Worm (Caenorhabditis elegans): ENCODE results near the gene rpn-11.

DNA sequence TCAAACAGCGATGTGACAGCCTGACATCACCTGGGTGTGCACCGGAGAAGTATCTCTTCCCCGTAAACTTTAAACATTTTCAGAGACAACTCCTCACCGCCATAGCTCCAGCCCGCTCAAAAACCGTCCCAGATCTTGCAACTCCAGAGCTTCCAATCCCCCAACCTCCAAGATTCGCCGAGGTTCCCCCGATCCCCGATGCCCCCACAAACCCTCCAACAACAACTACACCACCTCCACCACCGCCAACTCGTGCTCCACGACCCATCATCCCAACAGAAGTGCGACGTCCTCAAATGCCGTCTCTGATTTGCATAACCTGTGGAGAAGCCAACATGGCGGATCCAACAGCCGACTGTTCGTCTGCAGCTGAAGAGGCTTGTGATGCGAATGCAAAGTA lies 26.7 kb upstream of the rpn-11 start:
- no peak for TF ChIP-seq lin-39 (tag; optimal IDR thresholded peaks at IDR 0.05)
- no peak for TF ChIP-seq zag-1 (tag; optimal IDR thresholded peaks at IDR 0.05)
- TF ChIP-seq pqm-1 (tag; optimal IDR thresholded peaks at IDR 0.05): no peak
- no peak for TF ChIP-seq ztf-7 (tag; optimal IDR thresholded peaks at IDR 0.05)
- TF ChIP-seq mdl-1 (tag; optimal IDR thresholded peaks at IDR 0.05): no peak
- TF ChIP-seq mep-1 (tag; optimal IDR thresholded peaks at IDR 0.05): no peak
- no peak for TF ChIP-seq aly-2 (tag; optimal IDR thresholded peaks at IDR 0.05)
- TF ChIP-seq unc-39 (tag; optimal IDR thresholded peaks at IDR 0.05): no peak
- TF ChIP-seq ces-1 (GFP tag; optimal IDR thresholded peaks at IDR 0.05): no peak
- TF ChIP-seq rbr-2 (tag; optimal IDR thresholded peaks at IDR 0.05): no peak
- TF ChIP-seq jun-1 (tag; optimal IDR thresholded peaks at IDR 0.05): no peak
- TF ChIP-seq Y5F2A.4 (GFP tag; optimal IDR thresholded peaks at IDR 0.05): no peak
- no peak for TF ChIP-seq daf-8 (GFP tag; IDR thresholded peaks at IDR 0.05)

All from whole organism, L4 larva.